Fruit fly (Drosophila melanogaster): ENCODE results near the gene CG14397.

The CG14397 gene

dm6 chr2L:21107651-21108489 is 16.8 kb downstream of the CG14397 start (continued):
- peak; percentile 4 for TF ChIP-seq CG11762 (GFP tag; optimal IDR thresholded peaks at IDR 0.05; ENCODE audit: insufficient read depth)
- TF ChIP-seq Hr39 (GFP tag; optimal IDR thresholded peaks at IDR 0.05), result peak; percentile 35
- peak; percentile 47 for TF ChIP-seq lz (GFP tag; optimal IDR thresholded peaks at IDR 0.05)
- no peak for TF ChIP-seq CG8319 (GFP tag; optimal IDR thresholded peaks at IDR 0.05)
- no peak for TF ChIP-seq CG7368 (GFP tag; optimal IDR thresholded peaks at IDR 0.05)
- TF ChIP-seq dac (GFP tag; optimal IDR thresholded peaks at IDR 0.05), result no peak
- TF ChIP-seq CG1621 (tag; optimal IDR thresholded peaks at IDR 0.05), result no peak
- TF ChIP-seq CG6163 (GFP tag; IDR thresholded peaks at IDR 0.05), result peak; percentile 52; the same call in 1 of the 3 replicates
- no peak for TF ChIP-seq Sox14 (GFP tag; optimal IDR thresholded peaks at IDR 0.05)
- no peak for TF ChIP-seq spab (GFP tag; optimal IDR thresholded peaks at IDR 0.05)
- no peak for TF ChIP-seq Blimp-1 (GFP tag; optimal IDR thresholded peaks at IDR 0.05)
- TF ChIP-seq CG4318 (GFP tag; optimal IDR thresholded peaks at IDR 0.05), result peak; percentile 0
- peak; percentile 55 for TF ChIP-seq CG3919 (GFP tag; optimal IDR thresholded peaks at IDR 0.05)
- TF ChIP-seq Sox15 (GFP tag; optimal IDR thresholded peaks at IDR 0.05), result no peak
- peak; percentile 54 for TF ChIP-seq Eip75B (GFP tag; optimal IDR thresholded peaks at IDR 0.05)
- TF ChIP-seq fkh (GFP tag; optimal IDR thresholded peaks at IDR 0.05), result no peak
- TF ChIP-seq CG6808 (GFP tag; optimal IDR thresholded peaks at IDR 0.05), result no peak
- TF ChIP-seq fd59A (GFP tag; optimal IDR thresholded peaks at IDR 0.05), result no peak
- 0 out of 2 replicates have a peak, but pooled peaks have one; percentile 35 for TF ChIP-seq Gug (GFP tag; IDR thresholded peaks at IDR 0.05)
- no peak for TF ChIP-seq ss (GFP tag; optimal IDR thresholded peaks at IDR 0.05)

- TF ChIP-seq OdsH (GFP tag; optimal IDR thresholded peaks at IDR 0.05) (peak; percentile 57), dac (GFP tag; optimal IDR thresholded peaks at IDR 0.05) (no peak), topi (GFP tag; optimal IDR thresholded peaks at IDR 0.05) (peak; percentile 63), CG3032 (tag; optimal IDR thresholded peaks at IDR 0.05) (no peak), Sox15 (GFP tag; optimal IDR thresholded peaks at IDR 0.05) (peak; percentile 6), cyc (GFP tag; optimal IDR thresholded peaks at IDR 0.05) (peak; percentile 46), Hr39 (GFP tag; optimal IDR thresholded peaks at IDR 0.05) (peak; percentile 30), vri (GFP tag; optimal IDR thresholded peaks at IDR 0.05) (peak; percentile 12), svp (GFP tag) (peak; percentile 80), spab (GFP tag; optimal IDR thresholded peaks at IDR 0.05) (no peak), Eip78C (GFP tag) (peak; percentile 91), Sox14 (GFP tag; optimal IDR thresholded peaks at IDR 0.05) (peak; percentile 72), Sox102F (GFP tag; optimal IDR thresholded peaks at IDR 0.05) (peak; percentile 61), achi (GFP tag; optimal IDR thresholded peaks at IDR 0.05) (peak; percentile 37), lz (GFP tag; optimal IDR thresholded peaks at IDR 0.05) (peak; percentile 43), CG34406 (GFP tag; optimal IDR thresholded peaks at IDR 0.05) (peak; percentile 37), Hr4 (GFP tag; optimal IDR thresholded peaks at IDR 0.05) (peak; percentile 67), CG11294 (GFP tag; IDR thresholded peaks at IDR 0.05) (peak; percentile 14; the same call in 1 of the 2 replicates), CG4318 (GFP tag; optimal IDR thresholded peaks at IDR 0.05) (peak; percentile 42), CG16779 (tag; optimal IDR thresholded peaks at IDR 0.05) (no peak), CG10669 (GFP tag; optimal IDR thresholded peaks at IDR 0.05) (peak; percentile 19), fd85E (GFP tag; optimal IDR thresholded peaks at IDR 0.05) (no peak), CG10631 (GFP tag; optimal IDR thresholded peaks at IDR 0.05) (peak; percentile 29), pdm3 (GFP tag; optimal IDR thresholded peaks at IDR 0.05) (peak; percentile 49), fkh (GFP tag; optimal IDR thresholded peaks at IDR 0.05) (peak; percentile 15), acj6 (GFP tag; optimal IDR thresholded peaks at IDR 0.05) (peak; percentile 49), Lpt (GFP tag; optimal IDR thresholded peaks at IDR 0.05) (no peak), CG11902 (GFP tag; optimal IDR thresholded peaks at IDR 0.05) (no peak), CG6276 (GFP tag; optimal IDR thresholded peaks at IDR 0.05) (peak; percentile 40), Ets21C (GFP tag; optimal IDR thresholded peaks at IDR 0.05) (peak; percentile 17), CG8119 (GFP tag; IDR thresholded peaks at IDR 0.05) (no peak; the same call in 2 of the 3 replicates), Met (GFP tag; optimal IDR thresholded peaks at IDR 0.05) (peak; percentile 45), Hr38 (GFP tag; optimal IDR thresholded peaks at IDR 0.05) (no peak), CG7368 (GFP tag; optimal IDR thresholded peaks at IDR 0.05) (no peak), CG6792 (GFP tag; optimal IDR thresholded peaks at IDR 0.05) (peak; percentile 11), CG6808 (GFP tag; optimal IDR thresholded peaks at IDR 0.05) (peak; percentile 33), Eip93F (GFP tag; optimal IDR thresholded peaks at IDR 0.05) (peak; percentile 3)
These were observed 17.8 kb downstream of the CG14397 start for dm6 chr2L:21108759-21109282.
